Fruit fly (Drosophila melanogaster) whole organism, embryonic: ENCODE data around the gene CG16775.

Experiments used
- CG10267 ChIP-seq: fragments of 200-800 bp; sonication (Bioruptor generic); optimal IDR thresholded peaks from 2 replicates; lab custom pipeline; 2018; ENCODE audit warnings: missing biosample characterization, mild to moderate bottlenecking, missing genetic modification characterization, moderate library complexity
- CG10366 ChIP-seq: fragments of 200-800 bp; sonication (Bioruptor generic); IDR thresholded peaks from 2 replicates; pipeline ENCODE4 v1.3.6; 2022; ENCODE audit warnings: missing biosample characterization, missing genetic modification characterization
- CG11696 ChIP-seq: fragments of 200-800 bp; sonication (Bioruptor generic); IDR thresholded peaks from 2 replicates; pipeline ENCODE4 v1.3.6; 2022; ENCODE audit warnings: missing biosample characterization, missing genetic modification characterization
- CG12155 ChIP-seq: fragments of 200-800 bp; sonication (Bioruptor generic); optimal IDR thresholded peaks from 3 replicates; lab custom pipeline; 2016; ENCODE audit warnings: missing biosample characterization, missing genetic modification characterization
- CG12769 ChIP-seq: fragments of 200-800 bp; sonication (Bioruptor generic); optimal IDR thresholded peaks from 2 replicates; lab custom pipeline; 2019; ENCODE audit warnings: missing biosample characterization, mild to moderate bottlenecking, missing genetic modification characterization, moderate library complexity
- CG13424 ChIP-seq: fragments of 200-800 bp; sonication (Bioruptor generic); optimal IDR thresholded peaks from 2 replicates; lab custom pipeline; 2019; ENCODE audit warnings: missing biosample characterization, mild to moderate bottlenecking, missing genetic modification characterization, moderate library complexity
- CG13775 ChIP-seq: fragments of 200-800 bp; sonication (Bioruptor generic); optimal IDR thresholded peaks from 3 replicates; lab custom pipeline; 2017; ENCODE audit warnings: missing biosample characterization, mild to moderate bottlenecking, missing genetic modification characterization
- CG14050 ChIP-seq: fragments of 200-800 bp; sonication (Bioruptor generic); IDR thresholded peaks from 3 replicates; pipeline ENCODE4 v1.3.6; 2022; ENCODE audit warnings: missing biosample characterization, missing genetic modification characterization
- CG14965 ChIP-seq: fragments of 200-800 bp; sonication (Bioruptor generic); optimal IDR thresholded peaks from 2 replicates; lab custom pipeline; 2016; ENCODE audit warnings: missing biosample characterization, missing genetic modification characterization, borderline replicate concordance
- CG15479 ChIP-seq: fragments of 200-800 bp; sonication (Bioruptor generic); optimal IDR thresholded peaks from 3 replicates; lab custom pipeline; 2019; ENCODE audit warnings: missing biosample characterization, mild to moderate bottlenecking, missing genetic modification characterization, moderate library complexity
- CG15696 ChIP-seq: fragments of 200-800 bp; sonication (Bioruptor generic); optimal IDR thresholded peaks from 2 replicates; lab custom pipeline; 2019; ENCODE audit warnings: missing biosample characterization, mild to moderate bottlenecking, missing genetic modification characterization, moderate library complexity
- CG2875 ChIP-seq: fragments of 200-800 bp; sonication (Bioruptor generic); optimal IDR thresholded peaks from 2 replicates; lab custom pipeline; 2017; ENCODE audit warnings: missing biosample characterization, mild to moderate bottlenecking, missing genetic modification characterization, missing genetic modification reagents
- CG30403 ChIP-seq: fragments of 200-800 bp; sonication (Bioruptor generic); optimal IDR thresholded peaks from 3 replicates; lab custom pipeline; 2016; ENCODE audit warnings: missing biosample characterization, missing genetic modification characterization
- CG3726 ChIP-seq: fragments of 200-800 bp; sonication (Bioruptor generic); IDR thresholded peaks from 3 replicates; pipeline ENCODE4, ENCODE4 v1.3.6; 2022; ENCODE audit warnings: missing biosample characterization, missing genetic modification characterization
- CG3995 ChIP-seq: fragments of 200-800 bp; sonication (Bioruptor generic); optimal IDR thresholded peaks from 3 replicates; lab custom pipeline; 2016; ENCODE audit warnings: missing biosample characterization, missing genetic modification characterization
- CG4854 ChIP-seq: fragments of 200-800 bp; sonication (Bioruptor generic); optimal IDR thresholded peaks from 2 replicates; lab custom pipeline; 2016; ENCODE audit warnings: missing biosample characterization, missing genetic modification characterization, inconsistent platforms
- CG6175 ChIP-seq: fragments of 200-800 bp; sonication (Bioruptor generic); IDR thresholded peaks from 3 replicates; pipeline ENCODE4 v1.3.6; 2022; ENCODE audit warnings: missing biosample characterization, missing genetic modification characterization
- CG6254 ChIP-seq: fragments of 200-800 bp; sonication (Bioruptor generic); optimal IDR thresholded peaks from 3 replicates; lab custom pipeline; 2017; ENCODE audit warnings: mild to moderate bottlenecking, missing biosample characterization, missing genetic modification reagents, missing genetic modification characterization
- CG6689 ChIP-seq: fragments of 200-800 bp; sonication (Bioruptor generic); IDR thresholded peaks from 2 replicates; pipeline ENCODE4 v1.3.6; 2022; ENCODE audit warnings: missing biosample characterization, missing genetic modification characterization
- CG6813 ChIP-seq: fragments of 200-800 bp; sonication (Bioruptor generic); optimal IDR thresholded peaks from 2 replicates; lab custom pipeline; 2017; ENCODE audit warnings: missing biosample characterization, missing genetic modification characterization, mild to moderate bottlenecking, moderate library complexity, missing genetic modification reagents
- CG7357 ChIP-seq: fragments of 200-800 bp; sonication (Bioruptor generic); IDR thresholded peaks from 3 replicates; pipeline ENCODE4 v1.3.6; 2022; ENCODE audit warnings: missing biosample characterization, missing genetic modification characterization
- Chrac-16 ChIP-seq: fragments of 200-800 bp; sonication (Bioruptor generic); optimal IDR thresholded peaks from 3 replicates; lab custom pipeline; 2016; ENCODE audit warnings: missing biosample characterization, missing genetic modification characterization
- Dek ChIP-seq: fragments of 200-800 bp; sonication (Bioruptor generic); optimal IDR thresholded peaks from 3 replicates; lab custom pipeline; 2019; ENCODE audit warnings: missing biosample characterization, mild to moderate bottlenecking, missing genetic modification characterization, moderate library complexity
- Dfd ChIP-seq, 2 experiments: fragments of >200 bp; optimal IDR thresholded peaks; 2 replicates each; lab custom pipeline; 2017; ENCODE audit warnings: missing biosample characterization in 2 of 2, missing genetic modification characterization in 2 of 2
- Dip3 ChIP-seq: fragments of 200-800 bp; sonication (Bioruptor generic); optimal IDR thresholded peaks from 3 replicates; lab custom pipeline; 2016; ENCODE audit warnings: missing biosample characterization, missing genetic modification characterization
- E2f2 ChIP-seq: fragments of 200-800 bp; sonication (Bioruptor generic); IDR thresholded peaks from 2 replicates; pipeline ENCODE4 v1.3.6; 2022; ENCODE audit warnings: missing biosample characterization, missing genetic modification characterization
- HLHmδ ChIP-seq: fragments of 200-800 bp; sonication (Bioruptor generic); optimal IDR thresholded peaks from 2 replicates; lab custom pipeline; 2018; ENCODE audit warnings: missing biosample characterization, mild to moderate bottlenecking, missing genetic modification characterization, moderate library complexity
- Hey ChIP-seq: fragments of 200-800 bp; sonication (Bioruptor generic); optimal IDR thresholded peaks from 3 replicates; lab custom pipeline; 2018; ENCODE audit warnings: missing biosample characterization, mild to moderate bottlenecking, missing genetic modification characterization
- Lhr ChIP-seq: fragments of 200-800 bp; sonication (Bioruptor generic); optimal IDR thresholded peaks from 3 replicates; lab custom pipeline; 2017; ENCODE audit warnings: mild to moderate bottlenecking, missing biosample characterization, missing genetic modification reagents, missing genetic modification characterization
- MESR4 ChIP-seq: fragments of 200-800 bp; sonication (Bioruptor generic); optimal IDR thresholded peaks from 2 replicates; lab custom pipeline; 2018; ENCODE audit warnings: missing biosample characterization, mild to moderate bottlenecking, missing genetic modification characterization, moderate library complexity
- MTF-1 ChIP-seq: fragments of 200-800 bp; sonication (Bioruptor generic); optimal IDR thresholded peaks from 2 replicates; lab custom pipeline; 2018; ENCODE audit warnings: missing biosample characterization, mild to moderate bottlenecking, missing genetic modification characterization, borderline replicate concordance
- Sry-δ ChIP-seq: fragments of 200-800 bp; sonication (Bioruptor generic); optimal IDR thresholded peaks from 2 replicates; lab custom pipeline; 2016; ENCODE audit warnings: missing biosample characterization, missing genetic modification characterization
- ato ChIP-seq: fragments of 200-800 bp; sonication (Bioruptor generic); IDR thresholded peaks from 2 replicates; pipeline ENCODE4 v1.3.6; 2022; ENCODE audit warnings: missing biosample characterization, missing genetic modification characterization; ENCODE audit not compliant: partially characterized antibody
- az2 ChIP-seq: fragments of 200-800 bp; sonication (Bioruptor generic); optimal IDR thresholded peaks from 3 replicates; lab custom pipeline; 2016; ENCODE audit warnings: missing biosample characterization, missing genetic modification characterization
- cato ChIP-seq: fragments of 200-800 bp; sonication (Bioruptor generic); optimal IDR thresholded peaks from 2 replicates; lab custom pipeline; 2016; ENCODE audit warnings: missing biosample characterization, missing genetic modification characterization, borderline replicate concordance
- caup ChIP-seq: fragments of 200-800 bp; sonication (Bioruptor generic); optimal IDR thresholded peaks from 3 replicates; lab custom pipeline; 2017; ENCODE audit warnings: missing biosample characterization, mild to moderate bottlenecking, missing genetic modification characterization, moderate library complexity; ENCODE audit not compliant: severe bottlenecking
- crp ChIP-seq, 2 experiments: fragments of 200-800 bp; sonication (Bioruptor generic); optimal IDR thresholded peaks; 2 replicates in 1 of 2; 3 replicates in 1 of 2; lab custom pipeline; 2017; ENCODE audit warnings: missing biosample characterization in 2 of 2, missing genetic modification characterization in 2 of 2, mild to moderate bottlenecking in 1 of 2, moderate library complexity in 1 of 2
- eve ChIP-seq, 2 experiments: fragments of >200 bp; optimal IDR thresholded peaks; 2 replicates each; lab custom pipeline; 2017; ENCODE audit warnings: missing biosample characterization in 2 of 2, missing genetic modification characterization in 2 of 2
- fd64A ChIP-seq: fragments of 200-800 bp; sonication (Bioruptor generic); optimal IDR thresholded peaks from 3 replicates; lab custom pipeline; 2018; ENCODE audit warnings: missing biosample characterization, mild to moderate bottlenecking, missing genetic modification characterization
- jing ChIP-seq: fragments of 200-800 bp; sonication (Bioruptor generic); optimal IDR thresholded peaks from 2 replicates; lab custom pipeline; 2018; ENCODE audit warnings: missing biosample characterization, mild to moderate bottlenecking, missing genetic modification characterization
- ken ChIP-seq: fragments of 200-800 bp; sonication (Bioruptor generic); IDR thresholded peaks from 3 replicates; pipeline ENCODE4 v1.3.6; 2022; ENCODE audit warnings: missing biosample characterization, missing genetic modification characterization
- luna ChIP-seq: fragments of 200-800 bp; sonication (Bioruptor generic); optimal IDR thresholded peaks from 2 replicates; lab custom pipeline; 2016; ENCODE audit warnings: missing biosample characterization, missing genetic modification characterization
- maf-S ChIP-seq: fragments of 200-800 bp; sonication (Bioruptor generic); optimal IDR thresholded peaks from 2 replicates; lab custom pipeline; 2016; ENCODE audit warnings: missing biosample characterization, missing genetic modification characterization
- pita ChIP-seq: fragments of 200-800 bp; sonication (Bioruptor generic); optimal IDR thresholded peaks from 2 replicates; lab custom pipeline; 2017; ENCODE audit warnings: missing biosample characterization, mild to moderate bottlenecking, missing genetic modification characterization
- pzg ChIP-seq: fragments of 200-800 bp; sonication (Bioruptor generic); optimal IDR thresholded peaks from 3 replicates; lab custom pipeline; 2018; ENCODE audit warnings: missing biosample characterization, mild to moderate bottlenecking, missing genetic modification characterization, moderate library complexity
- salm ChIP-seq: fragments of 200-800 bp; sonication (Bioruptor generic); optimal IDR thresholded peaks from 2 replicates; lab custom pipeline; 2018; ENCODE audit warnings: missing biosample characterization, mild to moderate bottlenecking, missing genetic modification characterization
- sd ChIP-seq: fragments of 200-800 bp; sonication (Bioruptor generic); optimal IDR thresholded peaks from 3 replicates; lab custom pipeline; 2018; ENCODE audit warnings: missing biosample characterization, mild to moderate bottlenecking, missing genetic modification characterization, moderate library complexity
- sens ChIP-seq: fragments of 200-800 bp; sonication (Bioruptor generic); peaks from one replicate; lab custom pipeline; 2016; ENCODE audit warnings: missing biosample characterization, missing genetic modification characterization
- tgo ChIP-seq: fragments of 200-800 bp; sonication (Bioruptor generic); IDR thresholded peaks from 3 replicates; pipeline ENCODE4 v1.3.6; 2022; ENCODE audit warnings: missing biosample characterization, missing genetic modification characterization
- ttk ChIP-seq: fragments of 200-800 bp; sonication (Bioruptor generic); IDR thresholded peaks from 2 replicates; pipeline ENCODE4 v2.1.2; 2022; ENCODE audit warnings: missing biosample characterization, missing genetic modification characterization
- wek ChIP-seq: fragments of 200-800 bp; sonication (Bioruptor generic); optimal IDR thresholded peaks from 3 replicates; lab custom pipeline; 2018; ENCODE audit warnings: missing biosample characterization, mild to moderate bottlenecking, missing genetic modification characterization, moderate library complexity

Gene CG16775

dm6 chr3L:17912448-17912847 is 26.0 kb upstream of the CG16775 start, which contains the start of gene CG5290 (continued):
- TF ChIP-seq pzg (GFP tag; lab: Kevin White, UChicago) = peak; percentile 71
- TF ChIP-seq Lhr (GFP tag; lab: Kevin White, UChicago) = no peak
- TF ChIP-seq Sry-δ (GFP tag; lab: Kevin White, UChicago) = peak; percentile 91
- TF ChIP-seq CG13775 (GFP tag; lab: Kevin White, UChicago) = peak; percentile 33
- TF ChIP-seq ken (GFP tag; lab: Robert Waterston, UW) = no peak
- no peak for TF ChIP-seq CG15696 (tag; lab: Kevin White, UChicago)
- peak; percentile 20 for TF ChIP-seq CG13424 (tag; lab: Kevin White, UChicago)
- no peak for TF ChIP-seq wek (GFP tag; lab: Kevin White, UChicago)
- no peak for TF ChIP-seq salm (tag; lab: Kevin White, UChicago)
- no peak for TF ChIP-seq CG3726
- TF ChIP-seq CG10366 (GFP tag; lab: Robert Waterston, UW) = no peak
- TF ChIP-seq Dip3 = peak; percentile 31
- no peak for TF ChIP-seq CG6689 (GFP tag; lab: Robert Waterston, UW)
- TF ChIP-seq CG30403 = peak; percentile 54
- no peak for TF ChIP-seq CG15479 (GFP tag; lab: Kevin White, UChicago)
- no peak for TF ChIP-seq MESR4 (GFP tag; lab: Kevin White, UChicago)
- TF ChIP-seq Dfd (GFP tag; optimal IDR thresholded peaks at IDR 0.05; lab: Kevin White, UChicago) = no peak
- no peak for TF ChIP-seq jing
- no peak for TF ChIP-seq CG14050 (GFP tag; lab: Robert Waterston, UW)
- no peak for TF ChIP-seq caup
- TF ChIP-seq Hey = no peak
- no peak for TF ChIP-seq maf-S
- TF ChIP-seq tgo (GFP tag; lab: Robert Waterston, UW) = no peak
- peak; percentile 52 for TF ChIP-seq CG12155 (GFP tag; lab: Kevin White, UChicago)
- TF ChIP-seq Dek = no peak
- no peak for TF ChIP-seq ato (GFP tag; lab: Robert Waterston, UW)
- peak; percentile 42 for TF ChIP-seq Chrac-16
- TF ChIP-seq ttk (GFP tag; lab: Robert Waterston, UW) = no peak
- TF ChIP-seq CG6175 (GFP tag; lab: Robert Waterston, UW) = no peak
- TF ChIP-seq CG6254 = no peak
- peak; percentile 18 for TF ChIP-seq sd (tag; lab: Kevin White, UChicago)
- peak; percentile 93 for TF ChIP-seq E2f2 (GFP tag; lab: Robert Waterston, UW)
- TF ChIP-seq pita (GFP tag; lab: Kevin White, UChicago) = no peak
- no peak for TF ChIP-seq HLHmδ
- TF ChIP-seq luna (GFP tag; lab: Kevin White, UChicago) = no peak
- peak; percentile 91 for TF ChIP-seq sens (GFP tag; lab: Kevin White, UChicago)
- peak; percentile 6 for TF ChIP-seq CG4854 (GFP tag; lab: Kevin White, UChicago)
- TF ChIP-seq CG2875 (GFP tag; lab: Kevin White, UChicago) = no peak
- TF ChIP-seq az2 (GFP tag; lab: Kevin White, UChicago) = peak; percentile 28
- TF ChIP-seq CG12769 = no peak
- peak; percentile 88 for TF ChIP-seq CG3995
- peak; percentile 11 for TF ChIP-seq cato (GFP tag; lab: Kevin White, UChicago)
- no peak for TF ChIP-seq CG14965 (GFP tag; lab: Kevin White, UChicago)
- TF ChIP-seq CG10267 (tag; lab: Kevin White, UChicago) = peak; percentile 95
- TF ChIP-seq MTF-1 = no peak
- TF ChIP-seq CG11696 (GFP tag; lab: Robert Waterston, UW) = no peak
- TF ChIP-seq crp (GFP tag; optimal IDR thresholded peaks at IDR 0.05; lab: Kevin White, UChicago) = peak; percentile 66 to 94
- TF ChIP-seq fd64A = no peak
- TF ChIP-seq eve (GFP tag; optimal IDR thresholded peaks at IDR 0.05; lab: Kevin White, UChicago) = peak in 1 of 2 experiments; percentile 33
- no peak for TF ChIP-seq CG7357
- TF ChIP-seq CG6813 (GFP tag; lab: Kevin White, UChicago) = no peak
